Fruit fly (Drosophila melanogaster) whole organism, embryonic: ENCODE measurements around the gene CG32102.

Experiments used
- Aef1 ChIP-seq: fragments of 200-800 bp; sonication (Bioruptor generic); IDR thresholded peaks from 3 replicates; pipeline ENCODE4 v1.3.6; 2022; ENCODE audit warnings: missing biosample characterization, missing genetic modification characterization
- Antp ChIP-seq: fragments of 200-800 bp; sonication (Bioruptor generic); optimal IDR thresholded peaks from 3 replicates; lab custom pipeline; 2016; ENCODE audit warnings: missing biosample characterization, missing genetic modification characterization
- Bgb ChIP-seq: fragments of 200-800 bp; sonication (Bioruptor generic); IDR thresholded peaks from 2 replicates; pipeline ENCODE4 v1.3.6; 2022; ENCODE audit warnings: missing biosample characterization, missing genetic modification characterization; ENCODE audit not compliant: partially characterized antibody
- Blimp-1 ChIP-seq: fragments of 200-800 bp; sonication (Bioruptor generic); optimal IDR thresholded peaks from 3 replicates; lab custom pipeline; 2018; ENCODE audit warnings: missing biosample characterization, missing genetic modification characterization, mild to moderate bottlenecking, moderate library complexity, missing genetic modification reagents
- CG10321 ChIP-seq: fragments of 200-800 bp; sonication (Bioruptor generic); IDR thresholded peaks from 2 replicates; pipeline ENCODE4 v1.3.6; 2022; ENCODE audit warnings: missing biosample characterization, missing genetic modification characterization
- CG11093 ChIP-seq: fragments of 200-800 bp; sonication (Bioruptor generic); IDR thresholded peaks from 3 replicates; pipeline ENCODE4 v1.3.6; 2022; ENCODE audit warnings: missing biosample characterization, missing genetic modification characterization
- CG11456 ChIP-seq: fragments of 200-800 bp; sonication (Bioruptor generic); IDR thresholded peaks from 3 replicates; pipeline ENCODE4 v1.3.6; 2022; ENCODE audit warnings: missing biosample characterization, missing genetic modification characterization
- CG12299 ChIP-seq: fragments of 200-800 bp; sonication (Bioruptor generic); optimal IDR thresholded peaks from 2 replicates; lab custom pipeline; 2018; ENCODE audit warnings: missing biosample characterization, mild to moderate bottlenecking, missing genetic modification characterization
- CG1233 ChIP-seq: fragments of 200-800 bp; sonication (Bioruptor generic); optimal IDR thresholded peaks from 4 replicates; lab custom pipeline; 2018; ENCODE audit warnings: missing biosample characterization, mild to moderate bottlenecking, missing genetic modification characterization
- CG15011 ChIP-seq: fragments of 200-800 bp; sonication (Bioruptor generic); optimal IDR thresholded peaks from 3 replicates; lab custom pipeline; 2018; ENCODE audit warnings: missing biosample characterization, mild to moderate bottlenecking, missing genetic modification characterization
- CG15514 ChIP-seq: fragments of 200-800 bp; sonication (Bioruptor generic); optimal IDR thresholded peaks from 3 replicates; lab custom pipeline; 2017; ENCODE audit warnings: missing biosample characterization, missing genetic modification characterization, mild to moderate bottlenecking, moderate library complexity, missing genetic modification reagents
- CG17328 ChIP-seq: fragments of 200-800 bp; sonication (Bioruptor generic); IDR thresholded peaks from 2 replicates; pipeline ENCODE4 v1.3.6; 2022; ENCODE audit warnings: missing biosample characterization, missing genetic modification characterization
- CG2129 ChIP-seq: fragments of 200-800 bp; sonication (Bioruptor generic); IDR thresholded peaks from 2 replicates; pipeline ENCODE4 v1.3.6; 2022; ENCODE audit warnings: missing biosample characterization, missing genetic modification characterization; ENCODE audit not compliant: partially characterized antibody
- CG32767 ChIP-seq: fragments of 200-800 bp; sonication (Bioruptor generic); IDR thresholded peaks from 2 replicates; pipeline ENCODE4 v1.3.6; 2022; ENCODE audit warnings: missing biosample characterization, missing genetic modification characterization
- CG34224 ChIP-seq: fragments of 200-800 bp; sonication (Bioruptor generic); IDR thresholded peaks from 3 replicates; pipeline ENCODE4 v1.3.6; 2022; ENCODE audit warnings: missing biosample characterization, missing genetic modification characterization; ENCODE audit not compliant: partially characterized antibody
- CG34422 ChIP-seq: fragments of 200-800 bp; sonication (Bioruptor generic); IDR thresholded peaks from 3 replicates; pipeline ENCODE4 v1.3.6; 2022; ENCODE audit warnings: missing biosample characterization, missing genetic modification characterization
- CG3726 ChIP-seq: fragments of 200-800 bp; sonication (Bioruptor generic); IDR thresholded peaks from 3 replicates; pipeline ENCODE4, ENCODE4 v1.3.6; 2022; ENCODE audit warnings: missing biosample characterization, missing genetic modification characterization
- CG4328 ChIP-seq: fragments of 200-800 bp; sonication (Bioruptor generic); optimal IDR thresholded peaks from 3 replicates; lab custom pipeline; 2017; ENCODE audit warnings: missing biosample characterization, missing genetic modification reagents, missing genetic modification characterization
- CG5245 ChIP-seq: fragments of 200-800 bp; sonication (Bioruptor generic); optimal IDR thresholded peaks from 3 replicates; lab custom pipeline; 2016; ENCODE audit warnings: missing biosample characterization, missing genetic modification characterization
- CG5953 ChIP-seq: fragments of 200-800 bp; sonication (Bioruptor generic); IDR thresholded peaks from 2 replicates; pipeline ENCODE4 v1.3.6; 2022; ENCODE audit warnings: missing biosample characterization, missing genetic modification characterization
- CG6813 ChIP-seq: fragments of 200-800 bp; sonication (Bioruptor generic); optimal IDR thresholded peaks from 2 replicates; lab custom pipeline; 2017; ENCODE audit warnings: missing biosample characterization, missing genetic modification characterization, mild to moderate bottlenecking, moderate library complexity, missing genetic modification reagents
- CG6854 ChIP-seq: fragments of 200-800 bp; sonication (Bioruptor generic); optimal IDR thresholded peaks from 3 replicates; lab custom pipeline; 2017; ENCODE audit warnings: missing biosample characterization, mild to moderate bottlenecking, missing genetic modification characterization
- CG7745 ChIP-seq: fragments of 200-800 bp; sonication (Bioruptor generic); optimal IDR thresholded peaks from 2 replicates; lab custom pipeline; 2018; ENCODE audit warnings: missing biosample characterization, mild to moderate bottlenecking, missing genetic modification characterization, moderate library complexity
- CG7928 ChIP-seq: fragments of 200-800 bp; sonication (Bioruptor generic); optimal IDR thresholded peaks from 2 replicates; lab custom pipeline; 2017; ENCODE audit warnings: missing biosample characterization, mild to moderate bottlenecking, missing genetic modification characterization
- D ChIP-seq, 2 experiments: fragments of 200-800 bp in 1 of 2; fragments of >200 bp in 1 of 2; sonication (Bioruptor generic) in 1 of 2; optimal IDR thresholded peaks; 2 replicates in 1 of 2; 3 replicates in 1 of 2; lab custom pipeline; 2017; ENCODE audit warnings: mild to moderate bottlenecking in 1 of 2, missing biosample characterization in 1 of 2, missing genetic modification characterization in 1 of 2, missing genetic modification reagents in 1 of 2
- Fer1 ChIP-seq: fragments of 200-800 bp; sonication (Bioruptor generic); optimal IDR thresholded peaks from 2 replicates; lab custom pipeline; 2017; ENCODE audit warnings: missing biosample characterization, mild to moderate bottlenecking, missing genetic modification characterization
- Fer3 ChIP-seq: fragments of 200-800 bp; sonication (Bioruptor generic); optimal IDR thresholded peaks from 2 replicates; lab custom pipeline; 2018; ENCODE audit warnings: missing biosample characterization, mild to moderate bottlenecking, missing genetic modification characterization, moderate library complexity
- Gug ChIP-seq: fragments of 200-800 bp; sonication (Bioruptor generic); IDR thresholded peaks from 4 replicates; pipeline ENCODE4 v1.3.6; 2022; ENCODE audit warnings: missing biosample characterization, missing genetic modification characterization
- H15 ChIP-seq: fragments of 200-800 bp; sonication (Bioruptor generic); IDR thresholded peaks from 3 replicates; pipeline ENCODE4 v1.3.6; 2022; ENCODE audit warnings: missing biosample characterization, missing genetic modification characterization
- HHEX ChIP-seq: fragments of 200-800 bp; sonication (Bioruptor generic); optimal IDR thresholded peaks from 3 replicates; lab custom pipeline; 2017; ENCODE audit warnings: missing biosample characterization, mild to moderate bottlenecking, missing genetic modification characterization, missing genetic modification reagents
- Hr39 ChIP-seq: fragments of >200 bp; optimal IDR thresholded peaks from 2 replicates; lab custom pipeline; 2017
- Hr51 ChIP-seq, 2 experiments: fragments of 200-800 bp; sonication (Bioruptor generic); optimal IDR thresholded peaks; 2 replicates in 1 of 2; 3 replicates in 1 of 2; lab custom pipeline; 2016 to 2018; ENCODE audit warnings: missing biosample characterization in 2 of 2, missing genetic modification characterization in 2 of 2, mild to moderate bottlenecking in 1 of 2, moderate library complexity in 1 of 2
- Pdp1 ChIP-seq, 2 experiments: fragments of 200-800 bp; sonication (Bioruptor generic); optimal IDR thresholded peaks; 3 replicates each; lab custom pipeline; 2016; ENCODE audit warnings: missing biosample characterization in 2 of 2, missing genetic modification characterization in 2 of 2, mild to moderate bottlenecking in 1 of 2, moderate library complexity in 1 of 2
- Spps ChIP-seq: fragments of 200-800 bp; sonication (Bioruptor generic); optimal IDR thresholded peaks from 2 replicates; lab custom pipeline; 2018; ENCODE audit warnings: missing biosample characterization, mild to moderate bottlenecking, missing genetic modification characterization
- TFAM ChIP-seq: fragments of 200-800 bp; sonication (Bioruptor generic); optimal IDR thresholded peaks from 2 replicates; lab custom pipeline; 2017; ENCODE audit warnings: missing biosample characterization, missing genetic modification characterization, inconsistent platforms
- ac ChIP-seq: fragments of 200-800 bp; sonication (Bioruptor generic); optimal IDR thresholded peaks from 3 replicates; lab custom pipeline; 2017; ENCODE audit warnings: missing biosample characterization, mild to moderate bottlenecking, missing genetic modification characterization
- al ChIP-seq: fragments of 200-800 bp; sonication (Bioruptor generic); IDR thresholded peaks from 2 replicates; pipeline ENCODE4 v1.3.6; 2022; ENCODE audit warnings: missing biosample characterization, missing genetic modification characterization
- amos ChIP-seq: fragments of 200-800 bp; sonication (Bioruptor generic); IDR thresholded peaks from 2 replicates; pipeline ENCODE4 v1.3.6; 2022; ENCODE audit warnings: missing biosample characterization, missing genetic modification characterization; ENCODE audit not compliant: partially characterized antibody
- az2 ChIP-seq: fragments of 200-800 bp; sonication (Bioruptor generic); optimal IDR thresholded peaks from 3 replicates; lab custom pipeline; 2016; ENCODE audit warnings: missing biosample characterization, missing genetic modification characterization
- bcd ChIP-seq: fragments of 200-800 bp; sonication (Bioruptor generic); optimal IDR thresholded peaks from 2 replicates; lab custom pipeline; 2017; ENCODE audit warnings: missing biosample characterization, mild to moderate bottlenecking, missing genetic modification characterization
- emc ChIP-seq: fragments of 200-800 bp; sonication (Bioruptor generic); optimal IDR thresholded peaks from 2 replicates; lab custom pipeline; 2016; ENCODE audit warnings: missing biosample characterization, missing genetic modification characterization
- exex ChIP-seq: fragments of 200-800 bp; sonication (Bioruptor generic); optimal IDR thresholded peaks from 4 replicates; lab custom pipeline; 2018; ENCODE audit warnings: missing biosample characterization, mild to moderate bottlenecking, missing genetic modification characterization, moderate library complexity
- fu2 ChIP-seq: fragments of 200-800 bp; sonication (Bioruptor generic); optimal IDR thresholded peaks from 2 replicates; lab custom pipeline; 2016; ENCODE audit warnings: missing biosample characterization, missing genetic modification characterization
- gfzf ChIP-seq: fragments of 200-800 bp; sonication (Bioruptor generic); optimal IDR thresholded peaks from 2 replicates; lab custom pipeline; 2016; ENCODE audit warnings: missing biosample characterization, mild to moderate bottlenecking, missing genetic modification characterization, moderate library complexity
- nerfin-1 ChIP-seq: fragments of 200-800 bp; sonication (Bioruptor generic); optimal IDR thresholded peaks from 3 replicates; lab custom pipeline; 2019; ENCODE audit warnings: missing biosample characterization, mild to moderate bottlenecking, missing genetic modification characterization, moderate library complexity
- run ChIP-seq: fragments of 200-800 bp; sonication (Bioruptor generic); optimal IDR thresholded peaks from 3 replicates; lab custom pipeline; 2018; ENCODE audit warnings: missing biosample characterization, mild to moderate bottlenecking, missing genetic modification characterization
- seq ChIP-seq: fragments of 200-800 bp; sonication (Bioruptor generic); IDR thresholded peaks from 2 replicates; pipeline ENCODE4 v1.3.6; 2022; ENCODE audit warnings: missing biosample characterization, missing genetic modification characterization
- sug ChIP-seq: fragments of 200-800 bp; optimal IDR thresholded peaks from 2 replicates; lab custom pipeline; 2019; ENCODE audit warnings: missing biosample characterization, mild to moderate bottlenecking, missing genetic modification characterization, moderate library complexity
- toy ChIP-seq: fragments of 200-800 bp; sonication (Bioruptor generic); IDR thresholded peaks from 2 replicates; pipeline ENCODE4 v1.3.6; 2022; ENCODE audit warnings: missing biosample characterization, missing genetic modification characterization
- zen2 ChIP-seq: fragments of 200-800 bp; sonication (Bioruptor generic); IDR thresholded peaks from 3 replicates; pipeline ENCODE4 v1.3.6; 2022; ENCODE audit warnings: missing biosample characterization, missing genetic modification characterization; ENCODE audit not compliant: partially characterized antibody

The CG32102 gene

dm6 chr3L:12501249-12501648 lies 31.7 kb upstream of the CG32102 start, which contains the start of the genes CG10638 and CG10681 (continued):
- no peak for TF ChIP-seq CG1233 (GFP tag; lab: Kevin White, UChicago)
- TF ChIP-seq CG15011 (GFP tag; lab: Kevin White, UChicago) = no peak
- TF ChIP-seq CG5953 (GFP tag; lab: Robert Waterston, UW) = no peak
- TF ChIP-seq al (GFP tag; lab: Robert Waterston, UW) = no peak
- TF ChIP-seq Aef1 (GFP tag; lab: Robert Waterston, UW) = no peak
- TF ChIP-seq CG12299 (tag; lab: Kevin White, UChicago) = no peak
- TF ChIP-seq gfzf (GFP tag; lab: Kevin White, UChicago) = peak; percentile 68
- peak; percentile 25 for TF ChIP-seq Fer3 (tag; lab: Kevin White, UChicago)
- TF ChIP-seq CG11456 (GFP tag; lab: Robert Waterston, UW) = no peak
- peak; percentile 31 for TF ChIP-seq exex (tag; lab: Kevin White, UChicago)
- no peak for TF ChIP-seq Hr39 (lab: Kevin White, UChicago)
- TF ChIP-seq D (optimal IDR thresholded peaks at IDR 0.05; lab: Kevin White, UChicago) = no peak
- TF ChIP-seq D (GFP tag; optimal IDR thresholded peaks at IDR 0.05; lab: Kevin White, UChicago) = no peak
- no peak for TF ChIP-seq CG32767 (GFP tag; lab: Robert Waterston, UW)
- no peak for TF ChIP-seq Gug (GFP tag; lab: Robert Waterston, UW)
- no peak for TF ChIP-seq toy (GFP tag; lab: Robert Waterston, UW)
- TF ChIP-seq Bgb (GFP tag; lab: Robert Waterston, UW) = no peak
- TF ChIP-seq CG6813 (GFP tag; lab: Kevin White, UChicago) = no peak
- no peak for TF ChIP-seq CG4328
- no peak for TF ChIP-seq TFAM
- no peak for TF ChIP-seq bcd
- TF ChIP-seq az2 (GFP tag; lab: Kevin White, UChicago) = peak; percentile 23
- TF ChIP-seq CG6854 (GFP tag; lab: Kevin White, UChicago) = no peak
- no peak for TF ChIP-seq ac (GFP tag; lab: Kevin White, UChicago)
- no peak for TF ChIP-seq Antp (GFP tag; lab: Kevin White, UChicago)
- TF ChIP-seq CG7928 = peak; percentile 28
- no peak for TF ChIP-seq fu2 (GFP tag; lab: Kevin White, UChicago)
- peak; percentile 13 for TF ChIP-seq nerfin-1 (tag; lab: Kevin White, UChicago)
- no peak for TF ChIP-seq H15 (GFP tag; lab: Robert Waterston, UW)
- peak; percentile 74 for TF ChIP-seq CG15514 (GFP tag; lab: Kevin White, UChicago)
- TF ChIP-seq CG11093 = no peak
- TF ChIP-seq Hr51 (GFP tag; optimal IDR thresholded peaks at IDR 0.05; lab: Kevin White, UChicago) = peak in 1 of 2 experiments; percentile 36
- TF ChIP-seq Fer1 (GFP tag; lab: Kevin White, UChicago) = peak; percentile 71
- TF ChIP-seq emc (GFP tag; lab: Kevin White, UChicago) = no peak
- TF ChIP-seq CG34422 = peak; percentile 55; the same call in 1 of the 3 replicates
- TF ChIP-seq CG10321 (GFP tag; lab: Robert Waterston, UW) = no peak
- TF ChIP-seq CG7745 (tag; lab: Kevin White, UChicago) = no peak
- no peak for TF ChIP-seq run (tag; lab: Kevin White, UChicago)
- TF ChIP-seq CG3726 (GFP tag; lab: Robert Waterston, UW) = no peak
- TF ChIP-seq amos (GFP tag; lab: Robert Waterston, UW) = no peak
- no peak for TF ChIP-seq zen2 (GFP tag; lab: Robert Waterston, UW)
- no peak for TF ChIP-seq CG34224 (GFP tag; lab: Robert Waterston, UW)
- TF ChIP-seq CG2129 = no peak
- peak; percentile 49 for TF ChIP-seq CG5245
- peak; percentile 43 for TF ChIP-seq Spps
- TF ChIP-seq Pdp1 (GFP tag; optimal IDR thresholded peaks at IDR 0.05; lab: Kevin White, UChicago) = peak; percentile 22 to 51
- peak; percentile 41 for TF ChIP-seq Blimp-1 (GFP tag; lab: Kevin White, UChicago)
- TF ChIP-seq seq (GFP tag; lab: Robert Waterston, UW) = no peak
- no peak for TF ChIP-seq CG17328
- peak; percentile 40 for TF ChIP-seq sug (tag; lab: Kevin White, UChicago)
- TF ChIP-seq HHEX (GFP tag; lab: Kevin White, UChicago) = no peak
